Fruit fly (Drosophila melanogaster) whole organism, prepupa: ENCODE measurements around the gene CG7322.
A peak's percentile ranks its signal among the peaks of the same experiment; 100 is the strongest.

Source experiments
- CG1621 ChIP-seq: fragments of 200-800 bp; sonication (Bioruptor generic); optimal IDR thresholded peaks from 3 replicates; lab custom pipeline; 2018; ENCODE audit warnings: missing biosample characterization, mild to moderate bottlenecking, missing genetic modification characterization
- CG3919 ChIP-seq: fragments of 200-800 bp; sonication (Bioruptor generic); optimal IDR thresholded peaks from 3 replicates; lab custom pipeline; 2016; ENCODE audit warnings: missing biosample characterization, missing genetic modification characterization
- CG6792 ChIP-seq: fragments of 200-800 bp; sonication (Bioruptor generic); optimal IDR thresholded peaks from 3 replicates; lab custom pipeline; 2016; ENCODE audit warnings: missing biosample characterization, missing genetic modification characterization
- Hr38 ChIP-seq: sonication (Bioruptor generic); optimal IDR thresholded peaks from 2 replicates; lab custom pipeline; 2016; ENCODE audit warnings: missing biosample characterization, missing genetic modification characterization
- OdsH ChIP-seq: fragments of 200-800 bp; sonication (Bioruptor generic); optimal IDR thresholded peaks from 3 replicates; lab custom pipeline; 2016; ENCODE audit warnings: missing biosample characterization, missing genetic modification characterization
- eg ChIP-seq: fragments of 200-800 bp; sonication (Bioruptor generic); IDR thresholded peaks from 3 replicates; pipeline ENCODE4 v1.3.6; 2022; ENCODE audit warnings: missing biosample characterization, missing genetic modification characterization
- fd59A ChIP-seq: fragments of 200-800 bp; sonication (Bioruptor generic); optimal IDR thresholded peaks from 2 replicates; lab custom pipeline; 2017; ENCODE audit warnings: missing biosample characterization, mild to moderate bottlenecking, missing genetic modification characterization, missing genetic modification reagents
- spab ChIP-seq: fragments of 200-800 bp; sonication (Bioruptor generic); optimal IDR thresholded peaks from 2 replicates; lab custom pipeline; 2017; ENCODE audit warnings: missing biosample characterization, mild to moderate bottlenecking, missing genetic modification characterization, missing genetic modification reagents
- svp ChIP-seq: fragments of 200-800 bp; sonication (Bioruptor generic); peaks from one replicate; lab custom pipeline; 2016; ENCODE audit warnings: missing biosample characterization, missing genetic modification characterization

- TF ChIP-seq eg (GFP tag; lab: Robert Waterston, UW) (no peak), CG3919 (no peak), Hr38 (GFP tag; lab: Kevin White, UChicago) (no peak), spab (GFP tag; lab: Kevin White, UChicago) (no peak), CG1621 (tag; lab: Kevin White, UChicago) (no peak), svp (no peak), CG6792 (no peak), OdsH (peak; percentile 10), fd59A (GFP tag; lab: Kevin White, UChicago) (no peak)
These were observed 40.3 kb upstream of the CG7322 start for dm6 chrX:18897906-18898305.
